Fruit fly (Drosophila melanogaster) whole organism, prepupa: Measurements from ENCODE around the gene Chmp1.

Experiments
- CG10669 ChIP-seq: fragments of 200-800 bp; sonication (Bioruptor generic); optimal IDR thresholded peaks from 3 replicates; lab custom pipeline; 2018; ENCODE audit warnings: missing biosample characterization, mild to moderate bottlenecking, missing genetic modification characterization, moderate library complexity
- CG16779 ChIP-seq: fragments of 200-800 bp; sonication (Bioruptor generic); optimal IDR thresholded peaks from 3 replicates; lab custom pipeline; 2017; ENCODE audit warnings: missing biosample characterization, mild to moderate bottlenecking, missing genetic modification characterization
- CG3032 ChIP-seq: fragments of 200-800 bp; optimal IDR thresholded peaks from 2 replicates; lab custom pipeline; 2019; ENCODE audit warnings: missing biosample characterization, mild to moderate bottlenecking, missing genetic modification characterization, moderate library complexity
- CG32006 ChIP-seq: fragments of 200-800 bp; sonication (Bioruptor generic); optimal IDR thresholded peaks from 3 replicates; lab custom pipeline; 2017; ENCODE audit warnings: missing biosample characterization, mild to moderate bottlenecking, missing genetic modification characterization
- CG3919 ChIP-seq: fragments of 200-800 bp; sonication (Bioruptor generic); optimal IDR thresholded peaks from 3 replicates; lab custom pipeline; 2016; ENCODE audit warnings: missing biosample characterization, missing genetic modification characterization
- CG8319 ChIP-seq: fragments of 200-800 bp; sonication (Bioruptor generic); optimal IDR thresholded peaks from 3 replicates; lab custom pipeline; 2016; ENCODE audit warnings: missing biosample characterization, missing genetic modification characterization
- Eip93F ChIP-seq: fragments of 200-800 bp; sonication (Bioruptor generic); optimal IDR thresholded peaks from 2 replicates; lab custom pipeline; 2016; ENCODE audit warnings: missing biosample characterization, mild to moderate bottlenecking, missing genetic modification characterization
- Sox102F ChIP-seq: fragments of 200-800 bp; sonication (Bioruptor generic); optimal IDR thresholded peaks from 2 replicates; lab custom pipeline; 2016; ENCODE audit warnings: missing biosample characterization, mild to moderate bottlenecking, missing genetic modification characterization
- esn ChIP-seq: fragments of 200-800 bp; sonication (Bioruptor generic); optimal IDR thresholded peaks from 2 replicates; lab custom pipeline; 2016; ENCODE audit warnings: missing biosample characterization, mild to moderate bottlenecking, missing genetic modification characterization, moderate library complexity

DNA sequence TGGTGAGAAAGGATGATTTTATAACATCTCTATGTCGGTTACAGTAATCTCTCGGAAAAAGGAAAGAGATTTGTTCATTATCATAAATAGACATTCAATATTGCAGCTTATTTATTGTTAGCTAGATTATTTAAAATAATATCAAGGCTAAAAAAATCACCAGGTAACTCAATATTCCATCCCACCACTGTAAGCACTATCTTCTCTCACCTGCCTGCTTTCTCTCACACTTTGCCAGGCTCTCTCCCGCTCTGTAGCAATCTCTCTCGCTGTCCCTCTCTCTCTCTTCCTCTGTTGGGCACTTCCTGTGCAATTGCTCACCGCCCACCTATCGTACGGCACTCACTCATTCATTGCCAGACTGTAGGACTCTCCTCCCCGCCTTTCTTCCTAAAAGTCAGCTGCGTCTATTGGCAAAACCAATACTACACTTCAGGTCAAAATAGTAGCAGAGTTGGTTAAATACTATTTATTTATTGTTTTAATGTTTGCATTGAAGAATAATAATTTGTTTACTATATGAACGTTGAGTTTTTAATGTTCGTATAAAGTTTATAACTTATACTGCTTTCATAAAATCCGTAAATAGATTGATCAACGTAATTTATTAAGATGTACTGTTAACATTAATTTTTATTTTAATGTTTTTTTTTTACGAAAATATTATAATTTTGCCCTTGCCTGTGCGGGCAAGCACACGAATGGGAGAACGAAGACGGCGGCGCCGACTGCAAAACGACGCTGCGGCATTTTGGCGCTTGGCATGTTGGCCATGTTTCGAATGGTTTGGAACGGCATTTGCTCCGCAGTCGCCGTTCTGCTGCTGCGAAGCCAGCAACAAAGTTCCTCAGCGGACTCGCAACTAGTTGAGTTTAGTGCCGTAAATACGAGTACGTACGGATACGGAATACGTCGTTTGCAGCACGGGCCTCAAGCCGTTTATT, 43.0 kb downstream of the Chmp1 start:
- TF ChIP-seq CG16779 (tag; lab: Kevin White, UChicago) (peak; percentile 81), CG32006 (GFP tag; lab: Kevin White, UChicago) (peak; percentile 94), CG10669 (peak; percentile 68), Sox102F (GFP tag; lab: Kevin White, UChicago) (peak; percentile 87), CG8319 (GFP tag; lab: Kevin White, UChicago) (peak; percentile 81), Eip93F (GFP tag; lab: Kevin White, UChicago) (peak; percentile 38), CG3919 (GFP tag; lab: Kevin White, UChicago) (peak; percentile 98), esn (GFP tag; lab: Kevin White, UChicago) (peak; percentile 88), CG3032 (tag; lab: Kevin White, UChicago) (peak; percentile 75)
